Fruit fly (Drosophila melanogaster) whole organism, prepupa: ENCODE results near the gene CG33128.

Source experiments
- Blimp-1 ChIP-seq: fragments of 200-800 bp; sonication (Bioruptor generic); optimal IDR thresholded peaks from 3 replicates; lab custom pipeline; 2017; ENCODE audit warnings: missing biosample characterization, missing genetic modification characterization, mild to moderate bottlenecking, moderate library complexity, missing genetic modification reagents
- CG10631 ChIP-seq: fragments of 200-800 bp; sonication (Bioruptor generic); optimal IDR thresholded peaks from 2 replicates; lab custom pipeline; 2016; ENCODE audit warnings: missing biosample characterization, missing genetic modification characterization
- CG11762 ChIP-seq: fragments of 200-800 bp; sonication (Bioruptor generic); optimal IDR thresholded peaks from 3 replicates; lab custom pipeline; 2016; ENCODE audit warnings: missing biosample characterization, missing genetic modification characterization; ENCODE audit not compliant: insufficient read depth
- CG11902 ChIP-seq: fragments of 200-800 bp; sonication (Bioruptor generic); optimal IDR thresholded peaks from 3 replicates; lab custom pipeline; 2016; ENCODE audit warnings: missing biosample characterization, missing genetic modification characterization
- CG15336 ChIP-seq: fragments of 200-800 bp; sonication (Bioruptor generic); IDR thresholded peaks from 2 replicates; pipeline ENCODE4 v1.3.6; 2022; ENCODE audit warnings: missing biosample characterization, missing genetic modification characterization
- CG3032 ChIP-seq: fragments of 200-800 bp; optimal IDR thresholded peaks from 2 replicates; lab custom pipeline; 2019; ENCODE audit warnings: missing biosample characterization, mild to moderate bottlenecking, missing genetic modification characterization, moderate library complexity
- CG31627 ChIP-seq: fragments of 200-800 bp; sonication (Bioruptor generic); optimal IDR thresholded peaks from 3 replicates; lab custom pipeline; 2016; ENCODE audit warnings: missing biosample characterization, missing genetic modification characterization
- CG32006 ChIP-seq: fragments of 200-800 bp; sonication (Bioruptor generic); optimal IDR thresholded peaks from 3 replicates; lab custom pipeline; 2017; ENCODE audit warnings: missing biosample characterization, mild to moderate bottlenecking, missing genetic modification characterization
- CG34406 ChIP-seq: fragments of 200-800 bp; sonication (Bioruptor generic); optimal IDR thresholded peaks from 3 replicates; lab custom pipeline; 2016; ENCODE audit warnings: missing biosample characterization, missing genetic modification characterization
- CG3919 ChIP-seq: fragments of 200-800 bp; sonication (Bioruptor generic); optimal IDR thresholded peaks from 3 replicates; lab custom pipeline; 2016; ENCODE audit warnings: missing biosample characterization, missing genetic modification characterization
- CG4318 ChIP-seq: fragments of 200-800 bp; sonication (Bioruptor generic); optimal IDR thresholded peaks from 3 replicates; lab custom pipeline; 2017; ENCODE audit warnings: missing biosample characterization, mild to moderate bottlenecking, missing genetic modification characterization
- CG6163 ChIP-seq: fragments of 200-800 bp; sonication (Bioruptor generic); IDR thresholded peaks from 3 replicates; pipeline ENCODE4 v1.3.6; 2022; ENCODE audit warnings: missing biosample characterization, missing genetic modification characterization
- CG6276 ChIP-seq: fragments of 200-800 bp; sonication (Bioruptor generic); optimal IDR thresholded peaks from 2 replicates; lab custom pipeline; 2017; ENCODE audit warnings: missing biosample characterization, mild to moderate bottlenecking, missing genetic modification characterization
- CG6808 ChIP-seq: fragments of 200-800 bp; sonication (Bioruptor generic); optimal IDR thresholded peaks from 3 replicates; lab custom pipeline; 2017; ENCODE audit warnings: missing biosample characterization, missing genetic modification characterization, mild to moderate bottlenecking, moderate library complexity, missing genetic modification reagents
- CG6854 ChIP-seq: fragments of 200-800 bp; sonication (Bioruptor generic); optimal IDR thresholded peaks from 2 replicates; lab custom pipeline; 2017; ENCODE audit warnings: missing biosample characterization, mild to moderate bottlenecking, missing genetic modification characterization
- CG8119 ChIP-seq: fragments of 200-800 bp; sonication (Bioruptor generic); IDR thresholded peaks from 3 replicates; pipeline ENCODE4 v1.3.6; 2022; ENCODE audit warnings: missing biosample characterization, missing genetic modification characterization
- CG8319 ChIP-seq: fragments of 200-800 bp; sonication (Bioruptor generic); optimal IDR thresholded peaks from 3 replicates; lab custom pipeline; 2016; ENCODE audit warnings: missing biosample characterization, missing genetic modification characterization
- CG8632 ChIP-seq: fragments of 200-800 bp; sonication (Bioruptor generic); optimal IDR thresholded peaks from 3 replicates; lab custom pipeline; 2016; ENCODE audit warnings: missing biosample characterization, missing genetic modification characterization
- Eip78C ChIP-seq: fragments of 200-800 bp; sonication (Bioruptor generic); peaks from one replicate; lab custom pipeline; 2016; ENCODE audit warnings: missing biosample characterization, missing genetic modification characterization
- Eip93F ChIP-seq: fragments of 200-800 bp; sonication (Bioruptor generic); optimal IDR thresholded peaks from 2 replicates; lab custom pipeline; 2016; ENCODE audit warnings: missing biosample characterization, mild to moderate bottlenecking, missing genetic modification characterization
- Ets96B ChIP-seq: fragments of 200-800 bp; optimal IDR thresholded peaks from 2 replicates; lab custom pipeline; 2019; ENCODE audit warnings: missing biosample characterization, mild to moderate bottlenecking, missing genetic modification characterization, moderate library complexity
- Gug ChIP-seq: fragments of 200-800 bp; sonication (Bioruptor generic); IDR thresholded peaks from 2 replicates; pipeline ENCODE4 v1.3.6; 2022; ENCODE audit warnings: missing biosample characterization, missing genetic modification characterization
- Hr38 ChIP-seq: sonication (Bioruptor generic); optimal IDR thresholded peaks from 2 replicates; lab custom pipeline; 2016; ENCODE audit warnings: missing biosample characterization, missing genetic modification characterization
- Hr39 ChIP-seq: fragments of 200-800 bp; sonication (Bioruptor generic); optimal IDR thresholded peaks from 2 replicates; lab custom pipeline; 2016; ENCODE audit warnings: missing biosample characterization, missing genetic modification characterization
- Lpt ChIP-seq: fragments of 200-800 bp; sonication (Bioruptor generic); optimal IDR thresholded peaks from 3 replicates; lab custom pipeline; 2016; ENCODE audit warnings: missing biosample characterization, missing genetic modification characterization
- Met ChIP-seq: fragments of 200-800 bp; sonication (Bioruptor generic); optimal IDR thresholded peaks from 3 replicates; lab custom pipeline; 2016; ENCODE audit warnings: missing biosample characterization, missing genetic modification characterization
- OdsH ChIP-seq: fragments of 200-800 bp; sonication (Bioruptor generic); optimal IDR thresholded peaks from 3 replicates; lab custom pipeline; 2016; ENCODE audit warnings: missing biosample characterization, missing genetic modification characterization
- Smox ChIP-seq: fragments of 200-800 bp; sonication (Bioruptor generic); optimal IDR thresholded peaks from 3 replicates; lab custom pipeline; 2016; ENCODE audit warnings: missing biosample characterization, missing genetic modification characterization
- Sox15 ChIP-seq: fragments of 200-800 bp; sonication (Bioruptor generic); optimal IDR thresholded peaks from 3 replicates; lab custom pipeline; 2016; ENCODE audit warnings: missing biosample characterization, missing genetic modification characterization
- achi ChIP-seq: fragments of 200-800 bp; sonication (Bioruptor generic); optimal IDR thresholded peaks from 3 replicates; lab custom pipeline; 2016; ENCODE audit warnings: missing biosample characterization, missing genetic modification characterization
- acj6 ChIP-seq: fragments of 200-800 bp; sonication (Bioruptor generic); optimal IDR thresholded peaks from 3 replicates; lab custom pipeline; 2016; ENCODE audit warnings: missing biosample characterization, missing genetic modification characterization
- cyc ChIP-seq: fragments of 200-800 bp; sonication (Bioruptor generic); optimal IDR thresholded peaks from 3 replicates; lab custom pipeline; 2016; ENCODE audit warnings: missing biosample characterization, missing genetic modification characterization
- dac ChIP-seq: fragments of 200-800 bp; sonication (Bioruptor generic); optimal IDR thresholded peaks from 2 replicates; lab custom pipeline; 2017; ENCODE audit warnings: missing biosample characterization, mild to moderate bottlenecking, missing genetic modification characterization
- eg ChIP-seq: fragments of 200-800 bp; sonication (Bioruptor generic); IDR thresholded peaks from 3 replicates; pipeline ENCODE4 v1.3.6; 2022; ENCODE audit warnings: missing biosample characterization, missing genetic modification characterization
- fkh ChIP-seq: fragments of 200-800 bp; sonication (Bioruptor generic); optimal IDR thresholded peaks from 3 replicates; lab custom pipeline; 2017; ENCODE audit warnings: missing biosample characterization, mild to moderate bottlenecking, missing genetic modification characterization, moderate library complexity
- lz ChIP-seq: fragments of 200-800 bp; sonication (Bioruptor generic); optimal IDR thresholded peaks from 3 replicates; lab custom pipeline; 2016; ENCODE audit warnings: missing biosample characterization, missing genetic modification characterization
- net ChIP-seq: fragments of 200-800 bp; sonication (Bioruptor generic); optimal IDR thresholded peaks from 3 replicates; lab custom pipeline; 2016; ENCODE audit warnings: missing biosample characterization, missing genetic modification characterization
- pdm3 ChIP-seq: fragments of 200-800 bp; sonication (Bioruptor generic); optimal IDR thresholded peaks from 3 replicates; lab custom pipeline; 2016; ENCODE audit warnings: missing biosample characterization, missing genetic modification characterization
- salr ChIP-seq, 2 experiments: fragments of 200-800 bp; sonication (Bioruptor generic); optimal IDR thresholded peaks; 3 replicates each; lab custom pipeline; 2016 to 2018; ENCODE audit warnings: missing biosample characterization in 2 of 2, missing genetic modification characterization in 2 of 2, mild to moderate bottlenecking in 1 of 2
- spab ChIP-seq: fragments of 200-800 bp; sonication (Bioruptor generic); optimal IDR thresholded peaks from 2 replicates; lab custom pipeline; 2017; ENCODE audit warnings: missing biosample characterization, mild to moderate bottlenecking, missing genetic modification characterization, missing genetic modification reagents
- ss ChIP-seq, 2 experiments: fragments of 200-800 bp; sonication (Bioruptor generic); optimal IDR thresholded peaks; 2 replicates in 1 of 2; 3 replicates in 1 of 2; lab custom pipeline; 2017 to 2018; ENCODE audit warnings: mild to moderate bottlenecking in 2 of 2, missing biosample characterization in 2 of 2, missing genetic modification characterization in 2 of 2, moderate library complexity in 1 of 2
- svp ChIP-seq: fragments of 200-800 bp; sonication (Bioruptor generic); peaks from one replicate; lab custom pipeline; 2016; ENCODE audit warnings: missing biosample characterization, missing genetic modification characterization
- topi ChIP-seq: fragments of 200-800 bp; sonication (Bioruptor generic); optimal IDR thresholded peaks from 3 replicates; lab custom pipeline; 2016; ENCODE audit warnings: missing biosample characterization, missing genetic modification characterization
- vri ChIP-seq: fragments of 200-800 bp; sonication (Bioruptor generic); optimal IDR thresholded peaks from 3 replicates; lab custom pipeline; 2016; ENCODE audit warnings: missing biosample characterization, mild to moderate bottlenecking, missing genetic modification characterization

The CG33128 gene

DNA sequence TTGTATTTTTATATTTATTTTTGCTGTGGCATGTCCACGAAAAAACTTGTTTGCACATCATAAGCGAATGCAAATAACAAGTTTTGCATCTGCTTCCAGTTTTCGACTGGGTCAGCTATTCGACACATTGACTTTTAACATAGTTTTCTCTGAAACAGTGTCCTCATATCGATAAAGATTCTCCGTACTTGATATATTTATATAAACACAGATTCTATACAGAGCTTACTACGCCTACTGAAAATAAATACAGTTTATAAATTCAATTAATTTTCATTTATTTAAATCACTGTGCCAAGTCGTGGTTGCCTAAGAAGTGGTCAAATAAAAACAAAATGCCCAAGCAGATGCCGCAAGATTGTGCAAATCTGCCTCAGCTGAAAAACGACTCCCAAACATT lies 41.4 kb downstream of the CG33128 start (continued):
- TF ChIP-seq Ets96B (no peak), cyc (GFP tag; lab: Kevin White, UChicago) (no peak), dac (GFP tag; lab: Kevin White, UChicago) (no peak), acj6 (GFP tag; lab: Kevin White, UChicago) (no peak), Eip93F (GFP tag; lab: Kevin White, UChicago) (no peak), Hr38 (GFP tag; lab: Kevin White, UChicago) (no peak), CG10631 (GFP tag; lab: Kevin White, UChicago) (no peak), CG6808 (GFP tag; lab: Kevin White, UChicago) (no peak), CG8632 (GFP tag; lab: Kevin White, UChicago) (no peak), CG8119 (GFP tag; lab: Robert Waterston, UW) (0 out of 3 replicates have a peak, but pooled peaks have one; percentile 16), topi (no peak), ss (GFP tag; optimal IDR thresholded peaks at IDR 0.05; lab: Kevin White, UChicago) (no peak), CG11902 (no peak), lz (GFP tag; lab: Kevin White, UChicago) (no peak), salr (GFP tag; optimal IDR thresholded peaks at IDR 0.05; lab: Kevin White, UChicago) (no peak), achi (GFP tag; lab: Kevin White, UChicago) (no peak), Sox15 (GFP tag; lab: Kevin White, UChicago) (no peak), CG34406 (GFP tag; lab: Kevin White, UChicago) (no peak), CG31627 (GFP tag; lab: Kevin White, UChicago) (no peak), net (GFP tag; lab: Kevin White, UChicago) (no peak), svp (GFP tag; lab: Kevin White, UChicago) (no peak), fkh (GFP tag; lab: Kevin White, UChicago) (no peak), Gug (GFP tag; lab: Robert Waterston, UW) (0 out of 2 replicates have a peak, but pooled peaks have one; percentile 8), Hr39 (GFP tag; lab: Kevin White, UChicago) (no peak), CG11762 (GFP tag; lab: Kevin White, UChicago) (no peak), Lpt (no peak), CG8319 (GFP tag; lab: Kevin White, UChicago) (no peak), OdsH (GFP tag; lab: Kevin White, UChicago) (no peak), vri (GFP tag; lab: Kevin White, UChicago) (no peak), CG4318 (no peak), CG6854 (GFP tag; lab: Kevin White, UChicago) (no peak), spab (GFP tag; lab: Kevin White, UChicago) (no peak), Smox (GFP tag; lab: Kevin White, UChicago) (no peak), CG15336 (GFP tag; lab: Robert Waterston, UW) (no peak), Met (GFP tag; lab: Kevin White, UChicago) (no peak)

DNA sequence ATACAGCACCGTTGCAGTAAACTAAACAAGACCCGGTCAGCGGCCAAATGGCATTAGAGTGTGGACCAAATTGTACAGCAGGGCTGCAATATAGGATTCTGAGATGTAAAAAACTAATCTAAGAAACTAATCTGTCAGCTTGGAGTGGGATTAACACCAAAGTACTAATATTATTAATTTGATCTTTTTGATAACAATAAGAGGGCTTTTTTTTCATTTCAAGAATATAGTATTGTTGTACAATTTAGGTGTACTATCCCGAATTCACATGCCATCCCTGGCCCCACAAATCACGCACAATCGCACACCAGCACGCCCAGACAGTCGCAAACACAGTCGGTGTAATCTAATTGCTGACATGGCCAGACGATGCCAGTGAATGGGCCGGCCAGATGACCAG lies 44.3 kb downstream of the CG33128 start:
- TF ChIP-seq CG15336 (GFP tag; lab: Robert Waterston, UW): peak; percentile 65
- peak; percentile 22 for TF ChIP-seq CG6276 (GFP tag; lab: Kevin White, UChicago)
- no peak for TF ChIP-seq CG3032 (tag; lab: Kevin White, UChicago)
- TF ChIP-seq CG32006 (GFP tag; lab: Kevin White, UChicago): peak; percentile 61
- TF ChIP-seq svp (GFP tag; lab: Kevin White, UChicago): no peak
- peak; percentile 20 for TF ChIP-seq CG3919 (GFP tag; lab: Kevin White, UChicago)
- no peak for TF ChIP-seq acj6 (GFP tag; lab: Kevin White, UChicago)
- TF ChIP-seq CG6163 (GFP tag; lab: Robert Waterston, UW): peak; percentile 43; the same call in 1 of the 3 replicates
- 0 out of 3 replicates have a peak, but pooled peaks have one; percentile 36 for TF ChIP-seq CG8119 (GFP tag; lab: Robert Waterston, UW)
- TF ChIP-seq eg (GFP tag; lab: Robert Waterston, UW): 0 out of 3 replicates have a peak, but pooled peaks have one; percentile 45
- no peak for TF ChIP-seq pdm3 (GFP tag; lab: Kevin White, UChicago)
- TF ChIP-seq Blimp-1 (GFP tag; lab: Kevin White, UChicago): no peak
- TF ChIP-seq Eip78C (GFP tag; lab: Kevin White, UChicago): peak; percentile 68
- TF ChIP-seq, all 60 proteins: peak for 8
